Fruit fly (Drosophila melanogaster) whole organism, embryonic: ENCODE results near the gene stol.

Experiments
- Blimp-1 ChIP-seq: fragments of 200-800 bp; sonication (Bioruptor generic); optimal IDR thresholded peaks from 3 replicates; lab custom pipeline; 2018; ENCODE audit warnings: missing biosample characterization, missing genetic modification characterization, mild to moderate bottlenecking, moderate library complexity, missing genetic modification reagents
- CG10147 ChIP-seq: fragments of 200-800 bp; sonication (Bioruptor generic); optimal IDR thresholded peaks from 2 replicates; lab custom pipeline; 2019; ENCODE audit warnings: missing biosample characterization, mild to moderate bottlenecking, missing genetic modification characterization, moderate library complexity
- CG10431 ChIP-seq: fragments of 200-800 bp; sonication (Bioruptor generic); optimal IDR thresholded peaks from 3 replicates; lab custom pipeline; 2018; ENCODE audit warnings: missing biosample characterization, mild to moderate bottlenecking, missing genetic modification characterization
- CG11504 ChIP-seq: fragments of 200-800 bp; sonication (Bioruptor generic); optimal IDR thresholded peaks from 3 replicates; lab custom pipeline; 2019; ENCODE audit warnings: missing biosample characterization, mild to moderate bottlenecking, missing genetic modification characterization, moderate library complexity
- CG12942 ChIP-seq: fragments of 200-800 bp; sonication (Bioruptor generic); optimal IDR thresholded peaks from 3 replicates; lab custom pipeline; 2016; ENCODE audit warnings: missing biosample characterization, missing genetic modification characterization
- CG13123 ChIP-seq: fragments of 200-800 bp; sonication (Bioruptor generic); optimal IDR thresholded peaks from 2 replicates; lab custom pipeline; 2016; ENCODE audit warnings: missing biosample characterization, missing genetic modification characterization
- CG14441 ChIP-seq: fragments of 200-800 bp; sonication (Bioruptor generic); IDR thresholded peaks from 2 replicates; pipeline ENCODE4 v1.3.6; 2022; ENCODE audit warnings: missing biosample characterization, missing genetic modification characterization
- CG14667 ChIP-seq: fragments of 200-800 bp; sonication (Bioruptor generic); IDR thresholded peaks from 2 replicates; pipeline ENCODE4 v1.3.6; 2022; ENCODE audit warnings: missing biosample characterization, missing genetic modification characterization
- CG14965 ChIP-seq: fragments of 200-800 bp; sonication (Bioruptor generic); optimal IDR thresholded peaks from 2 replicates; lab custom pipeline; 2016; ENCODE audit warnings: missing biosample characterization, missing genetic modification characterization, borderline replicate concordance
- CG17385 ChIP-seq: fragments of 200-800 bp; sonication (Bioruptor generic); optimal IDR thresholded peaks from 3 replicates; lab custom pipeline; 2018; ENCODE audit warnings: missing biosample characterization, mild to moderate bottlenecking, missing genetic modification characterization
- CG2202 ChIP-seq: fragments of 200-800 bp; sonication (Bioruptor generic); optimal IDR thresholded peaks from 2 replicates; lab custom pipeline; 2018; ENCODE audit warnings: missing biosample characterization, mild to moderate bottlenecking, missing genetic modification characterization
- CG3065 ChIP-seq: fragments of 200-800 bp; sonication (Bioruptor generic); optimal IDR thresholded peaks from 2 replicates; lab custom pipeline; 2016; ENCODE audit warnings: missing biosample characterization, missing genetic modification characterization
- CG31365 ChIP-seq: fragments of 200-800 bp; sonication (Bioruptor generic); optimal IDR thresholded peaks from 2 replicates; lab custom pipeline; 2018; ENCODE audit warnings: missing biosample characterization, mild to moderate bottlenecking, missing genetic modification characterization
- CG34376 ChIP-seq: fragments of 200-800 bp; sonication (Bioruptor generic); optimal IDR thresholded peaks from 2 replicates; lab custom pipeline; 2018; ENCODE audit warnings: missing biosample characterization, mild to moderate bottlenecking, missing genetic modification characterization
- CG6654 ChIP-seq: fragments of 200-800 bp; sonication (Bioruptor generic); optimal IDR thresholded peaks from 2 replicates; lab custom pipeline; 2017; ENCODE audit warnings: missing biosample characterization, mild to moderate bottlenecking, missing genetic modification characterization
- CG6791 ChIP-seq: fragments of 200-800 bp; sonication (Bioruptor generic); IDR thresholded peaks from 3 replicates; pipeline ENCODE4 v1.3.6; 2022; ENCODE audit warnings: missing biosample characterization, missing genetic modification characterization; ENCODE audit not compliant: partially characterized antibody
- CG7372 ChIP-seq: fragments of 200-800 bp; sonication (Bioruptor generic); IDR thresholded peaks from 2 replicates; pipeline ENCODE4 v1.3.6; 2022; ENCODE audit warnings: missing biosample characterization, missing genetic modification characterization
- CG7963 ChIP-seq: fragments of 200-800 bp; sonication (Bioruptor generic); IDR thresholded peaks from 3 replicates; pipeline ENCODE4 v1.3.6; 2022; ENCODE audit warnings: missing biosample characterization, missing genetic modification characterization; ENCODE audit not compliant: partially characterized antibody
- CHES-1-like ChIP-seq: fragments of 200-800 bp; sonication (Bioruptor generic); optimal IDR thresholded peaks from 2 replicates; lab custom pipeline; 2016; ENCODE audit warnings: missing biosample characterization, missing genetic modification characterization
- Doc3 ChIP-seq: fragments of 200-800 bp; sonication (Bioruptor generic); IDR thresholded peaks from 3 replicates; pipeline ENCODE4 v1.3.6; 2022; ENCODE audit warnings: missing biosample characterization, missing genetic modification characterization; ENCODE audit not compliant: partially characterized antibody
- E2f1 ChIP-seq: fragments of 200-800 bp; sonication (Bioruptor generic); IDR thresholded peaks from 2 replicates; pipeline ENCODE4 v1.3.6; 2022; ENCODE audit warnings: missing biosample characterization, missing genetic modification characterization
- ERR ChIP-seq: fragments of 200-800 bp; sonication (Bioruptor generic); optimal IDR thresholded peaks from 2 replicates; lab custom pipeline; 2016; ENCODE audit warnings: missing biosample characterization, missing genetic modification characterization
- Gsc ChIP-seq: fragments of 200-800 bp; sonication (Bioruptor generic); IDR thresholded peaks from 2 replicates; pipeline ENCODE4 v1.3.6; 2022; ENCODE audit warnings: missing biosample characterization, missing genetic modification characterization
- HLH3B ChIP-seq: fragments of 200-800 bp; sonication (Bioruptor generic); IDR thresholded peaks from 2 replicates; pipeline ENCODE4 v1.3.6; 2022; ENCODE audit warnings: missing biosample characterization, missing genetic modification characterization
- HLH54F ChIP-seq: fragments of 200-800 bp; sonication (Bioruptor generic); optimal IDR thresholded peaks from 3 replicates; lab custom pipeline; 2016; ENCODE audit warnings: missing biosample characterization, missing genetic modification characterization
- Med ChIP-seq: fragments of 200-800 bp; sonication (Bioruptor generic); peaks from one replicate; lab custom pipeline; 2016; ENCODE audit warnings: missing biosample characterization, missing genetic modification characterization, mild to moderate bottlenecking, inconsistent platforms, moderate library complexity
- Opbp ChIP-seq: fragments of 200-800 bp; sonication (Bioruptor generic); IDR thresholded peaks from 3 replicates; pipeline ENCODE4 v1.3.6; 2022; ENCODE audit warnings: missing biosample characterization, missing genetic modification characterization; ENCODE audit not compliant: partially characterized antibody
- Sox102F ChIP-seq: fragments of 200-800 bp; sonication (Bioruptor generic); optimal IDR thresholded peaks from 2 replicates; lab custom pipeline; 2018; ENCODE audit warnings: missing biosample characterization, mild to moderate bottlenecking, missing genetic modification characterization, moderate library complexity
- Sry-β ChIP-seq: fragments of 200-800 bp; sonication (Bioruptor generic); optimal IDR thresholded peaks from 2 replicates; lab custom pipeline; 2018; ENCODE audit warnings: missing biosample characterization, mild to moderate bottlenecking, missing genetic modification characterization, moderate library complexity
- Vsx1 ChIP-seq: fragments of 200-800 bp; sonication (Bioruptor generic); optimal IDR thresholded peaks from 2 replicates; lab custom pipeline; 2017; ENCODE audit warnings: missing biosample characterization, mild to moderate bottlenecking, missing genetic modification characterization, missing genetic modification reagents
- abd-A ChIP-seq: fragments of 200-800 bp; sonication (Bioruptor generic); optimal IDR thresholded peaks from 3 replicates; lab custom pipeline; 2019; ENCODE audit warnings: missing biosample characterization, mild to moderate bottlenecking, missing genetic modification characterization, moderate library complexity
- cg ChIP-seq: fragments of 200-800 bp; sonication (Bioruptor generic); optimal IDR thresholded peaks from 3 replicates; lab custom pipeline; 2019; ENCODE audit warnings: missing biosample characterization, mild to moderate bottlenecking, missing genetic modification characterization, moderate library complexity
- chm ChIP-seq: fragments of 200-800 bp; sonication (Bioruptor generic); IDR thresholded peaks from 2 replicates; pipeline ENCODE4 v1.3.6; 2022; ENCODE audit warnings: missing biosample characterization, missing genetic modification characterization
- corto ChIP-seq: fragments of 200-800 bp; sonication (Bioruptor generic); optimal IDR thresholded peaks from 2 replicates; lab custom pipeline; 2016; ENCODE audit warnings: missing biosample characterization, mild to moderate bottlenecking, missing genetic modification characterization, moderate library complexity
- cwo ChIP-seq: fragments of 200-800 bp; sonication (Bioruptor generic); optimal IDR thresholded peaks from 3 replicates; lab custom pipeline; 2017; ENCODE audit warnings: missing biosample characterization, missing genetic modification characterization, mild to moderate bottlenecking, moderate library complexity, missing genetic modification reagents
- ewg ChIP-seq: fragments of 200-800 bp; sonication (Bioruptor generic); optimal IDR thresholded peaks from 3 replicates; lab custom pipeline; 2017; ENCODE audit warnings: mild to moderate bottlenecking, missing biosample characterization, missing genetic modification reagents, missing genetic modification characterization
- exex ChIP-seq: fragments of 200-800 bp; sonication (Bioruptor generic); optimal IDR thresholded peaks from 4 replicates; lab custom pipeline; 2018; ENCODE audit warnings: missing biosample characterization, mild to moderate bottlenecking, missing genetic modification characterization, moderate library complexity
- grn ChIP-seq: fragments of 200-800 bp; sonication (Bioruptor generic); optimal IDR thresholded peaks from 3 replicates; lab custom pipeline; 2017; ENCODE audit warnings: missing biosample characterization, missing genetic modification characterization
- gro ChIP-seq: fragments of 200-800 bp; sonication (Bioruptor generic); optimal IDR thresholded peaks from 2 replicates; lab custom pipeline; 2016; ENCODE audit warnings: missing biosample characterization, missing genetic modification characterization
- hb ChIP-seq: fragments of 200-800 bp; sonication (Bioruptor generic); IDR thresholded peaks from 3 replicates; pipeline ENCODE4 v1.3.6; 2022; ENCODE audit warnings: missing biosample characterization, missing genetic modification characterization; ENCODE audit not compliant: partially characterized antibody
- insv ChIP-seq, 2 experiments: fragments of 200-800 bp; sonication (Bioruptor generic); optimal IDR thresholded peaks; 3 replicates each; lab custom pipeline; 2016 to 2018; ENCODE audit warnings: missing biosample characterization in 2 of 2, missing genetic modification characterization in 2 of 2
- otp ChIP-seq: fragments of 200-800 bp; sonication (Bioruptor generic); IDR thresholded peaks from 3 replicates; pipeline ENCODE4, ENCODE4 v1.3.6; 2022; ENCODE audit warnings: missing biosample characterization, missing genetic modification characterization
- p53 ChIP-seq: fragments of 200-800 bp; sonication (Bioruptor generic); optimal IDR thresholded peaks from 2 replicates; lab custom pipeline; 2016; ENCODE audit warnings: missing biosample characterization, missing genetic modification characterization
- rib ChIP-seq: fragments of 200-800 bp; sonication (Bioruptor generic); IDR thresholded peaks from 2 replicates; pipeline ENCODE4 v1.3.6; 2022; ENCODE audit warnings: missing biosample characterization, missing genetic modification characterization
- sens ChIP-seq: fragments of 200-800 bp; sonication (Bioruptor generic); peaks from one replicate; lab custom pipeline; 2016; ENCODE audit warnings: missing biosample characterization, missing genetic modification characterization
- sens-2 ChIP-seq: fragments of 200-800 bp; sonication (Bioruptor generic); IDR thresholded peaks from 2 replicates; pipeline ENCODE4 v1.3.6; 2022; ENCODE audit warnings: missing biosample characterization, missing genetic modification characterization
- sima ChIP-seq: fragments of 200-800 bp; sonication (Bioruptor generic); optimal IDR thresholded peaks from 2 replicates; lab custom pipeline; 2016; ENCODE audit warnings: missing biosample characterization, missing genetic modification characterization
- slbo ChIP-seq: fragments of 200-800 bp; sonication (Bioruptor generic); IDR thresholded peaks from 2 replicates; pipeline ENCODE4 v1.3.6; 2022; ENCODE audit warnings: missing biosample characterization, missing genetic modification characterization
- slp2 ChIP-seq: fragments of 200-800 bp; sonication (Bioruptor generic); optimal IDR thresholded peaks from 2 replicates; lab custom pipeline; 2016; ENCODE audit warnings: missing biosample characterization, missing genetic modification characterization
- tgo ChIP-seq: fragments of 200-800 bp; sonication (Bioruptor generic); IDR thresholded peaks from 3 replicates; pipeline ENCODE4 v1.3.6; 2022; ENCODE audit warnings: missing biosample characterization, missing genetic modification characterization

Gene stol

dm6 chr2L:15611669-15612308 lies 106.3 kb downstream of the stol start, which contains the start of gene CG15255:
CG15255 (minus strand) TSS chr2L:15611719.
- TF ChIP-seq Doc3 (GFP tag; lab: Robert Waterston, UW) (no peak), abd-A (no peak), rib (GFP tag; lab: Robert Waterston, UW) (no peak), Blimp-1 (GFP tag; lab: Kevin White, UChicago) (no peak), Vsx1 (GFP tag; lab: Kevin White, UChicago) (no peak), Sry-β (no peak), Opbp (GFP tag; lab: Robert Waterston, UW) (no peak), HLH54F (no peak), CG6791 (no peak), cg (no peak), CG7372 (GFP tag; lab: Robert Waterston, UW) (no peak), gro (GFP tag; lab: Kevin White, UChicago) (peak; percentile 3), CG14667 (no peak), p53 (no peak), CG2202 (no peak), grn (peak; percentile 69), sens-2 (0 out of 2 replicates have a peak, but pooled peaks have one; percentile 37), slp2 (GFP tag; lab: Kevin White, UChicago) (no peak), sima (GFP tag; lab: Kevin White, UChicago) (no peak), hb (GFP tag; lab: Robert Waterston, UW) (no peak), CG11504 (tag; lab: Kevin White, UChicago) (no peak), insv (GFP tag; optimal IDR thresholded peaks at IDR 0.05; lab: Kevin White, UChicago) (no peak), CG10431 (GFP tag; lab: Kevin White, UChicago) (no peak), cwo (no peak), sens (no peak), CG10147 (GFP tag; lab: Kevin White, UChicago) (no peak), otp (GFP tag; lab: Robert Waterston, UW) (no peak), CG3065 (no peak), corto (no peak), HLH3B (GFP tag; lab: Robert Waterston, UW) (no peak), Sox102F (GFP tag; lab: Kevin White, UChicago) (no peak), chm (GFP tag; lab: Robert Waterston, UW) (no peak), ewg (no peak), Med (GFP tag; lab: Kevin White, UChicago) (no peak), slbo (GFP tag; lab: Robert Waterston, UW) (no peak), CG17385 (no peak), ERR (GFP tag; lab: Kevin White, UChicago) (no peak), CG34376 (peak; percentile 67), Gsc (GFP tag; lab: Robert Waterston, UW) (no peak), tgo (GFP tag; lab: Robert Waterston, UW) (no peak), CG13123 (GFP tag; lab: Kevin White, UChicago) (no peak), CG12942 (GFP tag; lab: Kevin White, UChicago) (no peak), CHES-1-like (GFP tag; lab: Kevin White, UChicago) (no peak), exex (tag; lab: Kevin White, UChicago) (peak; percentile 100), CG14965 (GFP tag; lab: Kevin White, UChicago) (no peak), CG31365 (no peak), CG6654 (GFP tag; lab: Kevin White, UChicago) (no peak), CG7963 (GFP tag; lab: Robert Waterston, UW) (no peak), CG14441 (no peak), E2f1 (no peak)
